Fruit fly (Drosophila melanogaster) whole organism, pupa: ENCODE data around the gene Alp12.

ENCODE experiments used
- CG12605 ChIP-seq: fragments of 200-800 bp; sonication (Bioruptor generic); IDR thresholded peaks from 2 replicates; pipeline ENCODE4 v1.3.6; 2022; ENCODE audit warnings: missing biosample characterization, missing genetic modification characterization
- CG14655 ChIP-seq: fragments of 200-800 bp; sonication (Bioruptor generic); optimal IDR thresholded peaks from 3 replicates; lab custom pipeline; 2017; ENCODE audit warnings: mild to moderate bottlenecking, missing biosample characterization, missing genetic modification reagents, missing genetic modification characterization
- CG15710 ChIP-seq: fragments of 200-800 bp; sonication (Bioruptor generic); optimal IDR thresholded peaks from 2 replicates; lab custom pipeline; 2018; ENCODE audit warnings: missing biosample characterization, mild to moderate bottlenecking, missing genetic modification characterization, moderate library complexity
- EcR ChIP-seq: fragments of 200-800 bp; sonication (Bioruptor generic); optimal IDR thresholded peaks from 3 replicates; lab custom pipeline; 2019; ENCODE audit warnings: missing biosample characterization, missing genetic modification characterization, mild to moderate bottlenecking, moderate library complexity, missing genetic modification reagents
- rn ChIP-seq: fragments of 200-800 bp; sonication (Bioruptor generic); IDR thresholded peaks from 2 replicates; pipeline ENCODE4 v1.3.6; 2022; ENCODE audit warnings: missing biosample characterization, missing genetic modification characterization

DNA sequence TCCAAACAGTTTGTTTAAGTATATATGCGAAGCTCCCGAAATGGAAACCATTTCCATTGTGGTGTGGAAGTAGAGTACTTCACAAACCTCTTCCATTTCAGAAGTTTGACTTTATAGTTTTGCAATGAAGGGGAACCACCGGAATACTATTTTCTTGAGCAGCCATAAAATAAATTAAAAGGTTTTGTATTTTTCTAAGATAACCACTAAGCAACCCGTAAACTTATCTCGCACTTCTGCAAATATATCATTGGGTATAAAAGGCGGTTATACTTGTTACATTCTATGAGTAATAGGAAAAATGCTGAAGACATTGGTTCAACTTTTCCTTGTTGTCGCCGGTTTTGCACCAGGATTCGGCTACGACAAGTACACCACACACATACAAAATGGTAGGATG lies 5.8 kb upstream of the Alp12 start, which contains the start of gene lectin-37Da:
- TF ChIP-seq CG14655 (GFP tag; lab: Kevin White, UChicago) (no peak), CG12605 (no peak), EcR (GFP tag; lab: Kevin White, UChicago) (no peak), rn (GFP tag; lab: Robert Waterston, UW) (no peak), CG15710 (tag; lab: Kevin White, UChicago) (no peak)
